Fruit fly (Drosophila melanogaster) whole organism, embryonic: ENCODE measurements around the gene Sik2.

Source experiments
- Ada2b ChIP-seq: fragments of 200-800 bp; sonication (Bioruptor generic); IDR thresholded peaks from 2 replicates; pipeline ENCODE4 v1.3.6; 2022; ENCODE audit warnings: missing biosample characterization, missing genetic modification characterization
- Blimp-1 ChIP-seq: fragments of 200-800 bp; sonication (Bioruptor generic); optimal IDR thresholded peaks from 3 replicates; lab custom pipeline; 2018; ENCODE audit warnings: missing biosample characterization, missing genetic modification characterization, mild to moderate bottlenecking, moderate library complexity, missing genetic modification reagents
- CG10209 ChIP-seq: fragments of 200-800 bp; sonication (Bioruptor generic); optimal IDR thresholded peaks from 3 replicates; lab custom pipeline; 2017; ENCODE audit warnings: missing biosample characterization, mild to moderate bottlenecking, missing genetic modification characterization, missing genetic modification reagents
- CG10274 ChIP-seq: fragments of 200-800 bp; sonication (Bioruptor generic); optimal IDR thresholded peaks from 3 replicates; lab custom pipeline; 2017; ENCODE audit warnings: missing biosample characterization, mild to moderate bottlenecking, missing genetic modification characterization
- CG10431 ChIP-seq: fragments of 200-800 bp; sonication (Bioruptor generic); optimal IDR thresholded peaks from 3 replicates; lab custom pipeline; 2018; ENCODE audit warnings: missing biosample characterization, mild to moderate bottlenecking, missing genetic modification characterization
- CG10462 ChIP-seq: fragments of 200-800 bp; sonication (Bioruptor generic); optimal IDR thresholded peaks from 2 replicates; lab custom pipeline; 2016; ENCODE audit warnings: missing biosample characterization, missing genetic modification characterization
- CG11093 ChIP-seq: fragments of 200-800 bp; sonication (Bioruptor generic); IDR thresholded peaks from 3 replicates; pipeline ENCODE4 v1.3.6; 2022; ENCODE audit warnings: missing biosample characterization, missing genetic modification characterization
- CG12942 ChIP-seq: fragments of 200-800 bp; sonication (Bioruptor generic); optimal IDR thresholded peaks from 3 replicates; lab custom pipeline; 2016; ENCODE audit warnings: missing biosample characterization, missing genetic modification characterization
- CG14014 ChIP-seq: fragments of 200-800 bp; sonication (Bioruptor generic); IDR thresholded peaks from 2 replicates; pipeline ENCODE4 v1.3.6; 2022; ENCODE audit warnings: missing biosample characterization, missing genetic modification characterization
- CG14667 ChIP-seq: fragments of 200-800 bp; sonication (Bioruptor generic); IDR thresholded peaks from 2 replicates; pipeline ENCODE4 v1.3.6; 2022; ENCODE audit warnings: missing biosample characterization, missing genetic modification characterization
- CG16863 ChIP-seq: fragments of 200-800 bp; sonication (Bioruptor generic); optimal IDR thresholded peaks from 3 replicates; lab custom pipeline; 2016; ENCODE audit warnings: missing biosample characterization, missing genetic modification characterization
- CG18011 ChIP-seq: fragments of 200-800 bp; sonication (Bioruptor generic); optimal IDR thresholded peaks from 2 replicates; lab custom pipeline; 2017; ENCODE audit warnings: missing biosample characterization, missing genetic modification characterization, mild to moderate bottlenecking, moderate library complexity, missing genotype
- CG3838 ChIP-seq: fragments of 200-800 bp; sonication (Bioruptor generic); optimal IDR thresholded peaks from 3 replicates; lab custom pipeline; 2016; ENCODE audit warnings: missing biosample characterization, missing genetic modification characterization
- CG4424 ChIP-seq: fragments of 200-800 bp; sonication (Bioruptor generic); optimal IDR thresholded peaks from 3 replicates; lab custom pipeline; 2016; ENCODE audit warnings: missing biosample characterization, missing genetic modification characterization
- CG6689 ChIP-seq: fragments of 200-800 bp; sonication (Bioruptor generic); IDR thresholded peaks from 2 replicates; pipeline ENCODE4 v1.3.6; 2022; ENCODE audit warnings: missing biosample characterization, missing genetic modification characterization
- CG7928 ChIP-seq: fragments of 200-800 bp; sonication (Bioruptor generic); optimal IDR thresholded peaks from 2 replicates; lab custom pipeline; 2017; ENCODE audit warnings: missing biosample characterization, mild to moderate bottlenecking, missing genetic modification characterization
- CG9727 ChIP-seq: fragments of 200-800 bp; sonication (Bioruptor generic); optimal IDR thresholded peaks from 3 replicates; lab custom pipeline; 2017; ENCODE audit warnings: missing biosample characterization, mild to moderate bottlenecking, missing genetic modification characterization
- CoRest ChIP-seq: fragments of 200-800 bp; sonication (Bioruptor generic); optimal IDR thresholded peaks from 3 replicates; lab custom pipeline; 2018; ENCODE audit warnings: missing biosample characterization, mild to moderate bottlenecking, missing genetic modification characterization, moderate library complexity
- Dad ChIP-seq: fragments of 200-800 bp; sonication (Bioruptor generic); optimal IDR thresholded peaks from 3 replicates; lab custom pipeline; 2016; ENCODE audit warnings: missing biosample characterization, missing genetic modification characterization
- Dek ChIP-seq: fragments of 200-800 bp; sonication (Bioruptor generic); optimal IDR thresholded peaks from 3 replicates; lab custom pipeline; 2019; ENCODE audit warnings: missing biosample characterization, mild to moderate bottlenecking, missing genetic modification characterization, moderate library complexity
- Drgx ChIP-seq: fragments of 200-800 bp; sonication (Bioruptor generic); IDR thresholded peaks from 2 replicates; pipeline ENCODE4 v1.3.6; 2022; ENCODE audit warnings: missing biosample characterization, missing genetic modification characterization
- Fer3 ChIP-seq: fragments of 200-800 bp; sonication (Bioruptor generic); optimal IDR thresholded peaks from 2 replicates; lab custom pipeline; 2018; ENCODE audit warnings: missing biosample characterization, mild to moderate bottlenecking, missing genetic modification characterization, moderate library complexity
- Jarid2 ChIP-seq: fragments of 200-800 bp; sonication (Bioruptor generic); optimal IDR thresholded peaks from 3 replicates; lab custom pipeline; 2017; ENCODE audit warnings: mild to moderate bottlenecking, missing biosample characterization, missing genetic modification reagents, missing genetic modification characterization
- Mad ChIP-seq: fragments of 200-800 bp; sonication (Bioruptor generic); optimal IDR thresholded peaks from 2 replicates; lab custom pipeline; 2016; ENCODE audit warnings: missing biosample characterization, missing genetic modification characterization
- Med ChIP-seq: fragments of 200-800 bp; sonication (Bioruptor generic); peaks from one replicate; lab custom pipeline; 2016; ENCODE audit warnings: missing biosample characterization, missing genetic modification characterization, mild to moderate bottlenecking, inconsistent platforms, moderate library complexity
- Meics ChIP-seq: fragments of 200-800 bp; sonication (Bioruptor generic); optimal IDR thresholded peaks from 2 replicates; lab custom pipeline; 2017; ENCODE audit warnings: missing biosample characterization, mild to moderate bottlenecking, missing genetic modification characterization
- Mrtf ChIP-seq: fragments of 200-800 bp; sonication (Bioruptor generic); IDR thresholded peaks from 3 replicates; pipeline ENCODE4 v1.3.6; 2022; ENCODE audit warnings: missing biosample characterization, missing genetic modification characterization
- Nf-YA ChIP-seq: fragments of 200-800 bp; sonication (Bioruptor generic); IDR thresholded peaks from 2 replicates; pipeline ENCODE4 v1.3.6; 2022; ENCODE audit warnings: missing biosample characterization, missing genetic modification characterization
- Oli ChIP-seq: fragments of 200-800 bp; sonication (Bioruptor generic); optimal IDR thresholded peaks from 2 replicates; lab custom pipeline; 2018; ENCODE audit warnings: missing biosample characterization, mild to moderate bottlenecking, missing genetic modification characterization, moderate library complexity
- Pdp1 ChIP-seq, 2 experiments: fragments of 200-800 bp; sonication (Bioruptor generic); optimal IDR thresholded peaks; 3 replicates each; lab custom pipeline; 2016; ENCODE audit warnings: missing biosample characterization in 2 of 2, missing genetic modification characterization in 2 of 2, mild to moderate bottlenecking in 1 of 2, moderate library complexity in 1 of 2
- Sox100B ChIP-seq: fragments of 200-800 bp; sonication (Bioruptor generic); optimal IDR thresholded peaks from 3 replicates; lab custom pipeline; 2018; ENCODE audit warnings: missing biosample characterization, mild to moderate bottlenecking, missing genetic modification characterization
- Spps ChIP-seq: fragments of 200-800 bp; sonication (Bioruptor generic); optimal IDR thresholded peaks from 2 replicates; lab custom pipeline; 2018; ENCODE audit warnings: missing biosample characterization, mild to moderate bottlenecking, missing genetic modification characterization
- Taf1 ChIP-seq: fragments of 200-800 bp; sonication (Bioruptor generic); IDR thresholded peaks from 2 replicates; pipeline ENCODE4 v1.3.6; 2022; ENCODE audit warnings: missing biosample characterization, missing genetic modification characterization
- Tbp ChIP-seq: fragments of >200 bp; optimal IDR thresholded peaks from 2 replicates; lab custom pipeline; 2018; ENCODE audit warnings: missing biosample characterization, missing genetic modification characterization
- Vsx1 ChIP-seq: fragments of 200-800 bp; sonication (Bioruptor generic); optimal IDR thresholded peaks from 2 replicates; lab custom pipeline; 2017; ENCODE audit warnings: missing biosample characterization, mild to moderate bottlenecking, missing genetic modification characterization, missing genetic modification reagents
- cad ChIP-seq: fragments of >200 bp; optimal IDR thresholded peaks from 2 replicates; lab custom pipeline; 2017; ENCODE audit warnings: missing biosample characterization, missing genetic modification characterization
- fu2 ChIP-seq: fragments of 200-800 bp; sonication (Bioruptor generic); optimal IDR thresholded peaks from 2 replicates; lab custom pipeline; 2016; ENCODE audit warnings: missing biosample characterization, missing genetic modification characterization
- gcm ChIP-seq: fragments of 200-800 bp; sonication (Bioruptor generic); optimal IDR thresholded peaks from 2 replicates; lab custom pipeline; 2019; ENCODE audit warnings: missing biosample characterization, mild to moderate bottlenecking, missing genetic modification characterization, moderate library complexity
- grau ChIP-seq: fragments of 200-800 bp; optimal IDR thresholded peaks from 3 replicates; lab custom pipeline; 2019; ENCODE audit warnings: missing biosample characterization, mild to moderate bottlenecking, missing genetic modification characterization, moderate library complexity
- grn ChIP-seq: fragments of 200-800 bp; sonication (Bioruptor generic); optimal IDR thresholded peaks from 3 replicates; lab custom pipeline; 2017; ENCODE audit warnings: missing biosample characterization, missing genetic modification characterization
- kah ChIP-seq: fragments of 200-800 bp; sonication (Bioruptor generic); optimal IDR thresholded peaks from 2 replicates; lab custom pipeline; 2018; ENCODE audit warnings: missing biosample characterization, mild to moderate bottlenecking, missing genetic modification characterization
- lilli ChIP-seq: fragments of 200-800 bp; sonication (Bioruptor generic); optimal IDR thresholded peaks from 3 replicates; lab custom pipeline; 2016; ENCODE audit warnings: missing biosample characterization, missing genetic modification characterization
- luna ChIP-seq: fragments of 200-800 bp; sonication (Bioruptor generic); optimal IDR thresholded peaks from 2 replicates; lab custom pipeline; 2016; ENCODE audit warnings: missing biosample characterization, missing genetic modification characterization
- nau ChIP-seq: fragments of 200-800 bp; sonication (Bioruptor generic); optimal IDR thresholded peaks from 3 replicates; lab custom pipeline; 2017; ENCODE audit warnings: missing biosample characterization, mild to moderate bottlenecking, missing genetic modification characterization, missing genetic modification reagents
- prd ChIP-seq, 3 experiments: fragments of >200 bp in 2 of 3; fragments of 200-800 bp in 1 of 3; sonication (Bioruptor generic) in 1 of 3; optimal IDR thresholded peaks in 2 of 3; IDR thresholded peaks in 1 of 3; 2 replicates in 2 of 3; 3 replicates in 1 of 3; pipeline versions ENCODE4 v1.3.6 to Lab custom; 2017 to 2022; ENCODE audit warnings: missing biosample characterization in 1 of 3, missing genetic modification characterization in 1 of 3
- pum ChIP-seq: fragments of 200-800 bp; sonication (Bioruptor generic); optimal IDR thresholded peaks from 2 replicates; lab custom pipeline; 2016; ENCODE audit warnings: missing biosample characterization, missing genetic modification characterization
- stc ChIP-seq: fragments of 200-800 bp; sonication (Bioruptor generic); IDR thresholded peaks from 2 replicates; pipeline ENCODE4 v1.3.6; 2022; ENCODE audit warnings: missing biosample characterization, missing genetic modification characterization
- twi ChIP-seq: fragments of 200-800 bp; optimal IDR thresholded peaks from 2 replicates; lab custom pipeline; 2019; ENCODE audit warnings: missing biosample characterization, mild to moderate bottlenecking, missing genetic modification characterization, moderate library complexity
- wor ChIP-seq: fragments of 200-800 bp; sonication (Bioruptor generic); IDR thresholded peaks from 2 replicates; pipeline ENCODE4 v1.3.6; 2022; ENCODE audit warnings: missing biosample characterization, missing genetic modification characterization
- zen2 ChIP-seq: fragments of 200-800 bp; sonication (Bioruptor generic); IDR thresholded peaks from 3 replicates; pipeline ENCODE4 v1.3.6; 2022; ENCODE audit warnings: missing biosample characterization, missing genetic modification characterization; ENCODE audit not compliant: partially characterized antibody

Gene Sik2

DNA sequence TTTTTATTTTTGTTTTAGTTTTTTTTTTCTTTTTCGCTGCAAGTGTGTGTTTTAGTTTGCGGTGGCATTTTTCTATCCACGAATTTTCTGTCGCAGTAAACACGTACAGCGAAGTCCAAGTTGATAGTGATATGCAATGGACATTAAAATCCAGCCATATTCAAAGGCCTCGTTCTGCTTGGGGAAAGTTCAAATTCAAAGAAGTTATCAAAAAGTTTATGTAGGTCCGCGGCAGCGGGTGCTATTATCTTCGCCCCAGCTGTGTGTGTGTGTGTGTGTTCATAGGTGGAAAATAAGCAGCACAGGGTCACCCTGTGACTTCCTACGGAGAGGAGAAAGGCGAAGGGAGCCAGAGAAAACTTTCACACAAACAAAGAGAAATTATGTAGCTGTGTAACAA is 25.8 kb upstream of the Sik2 start (continued):
- TF ChIP-seq pum (peak; percentile 36), lilli (GFP tag; lab: Kevin White, UChicago) (peak; percentile 48), wor (peak; percentile 76), fu2 (GFP tag; lab: Kevin White, UChicago) (peak; percentile 55), CG18011 (peak; percentile 29), CG14667 (peak; percentile 51), Ada2b (peak; percentile 35; the same call in 1 of the 2 replicates), Fer3 (tag; lab: Kevin White, UChicago) (peak; percentile 18), Dek (peak; percentile 35), CG10431 (GFP tag; lab: Kevin White, UChicago) (peak; percentile 4), CG10462 (GFP tag; lab: Kevin White, UChicago) (peak; percentile 27), CG10274 (peak; percentile 17), Drgx (GFP tag; lab: Robert Waterston, UW) (peak; percentile 86), CG7928 (GFP tag; lab: Kevin White, UChicago) (no peak), Pdp1 (GFP tag; optimal IDR thresholded peaks at IDR 0.05; lab: Kevin White, UChicago) (peak; percentile 34 to 36), Mad (GFP tag; lab: Kevin White, UChicago) (no peak), Sox100B (peak; percentile 49), CoRest (tag; lab: Kevin White, UChicago) (peak; percentile 64), Nf-YA (no peak), CG9727 (GFP tag; lab: Kevin White, UChicago) (peak; percentile 19), grn (GFP tag; lab: Kevin White, UChicago) (no peak), CG4424 (peak; percentile 48), grau (tag; lab: Kevin White, UChicago) (peak; percentile 60), twi (tag; lab: Kevin White, UChicago) (peak; percentile 8), Blimp-1 (GFP tag; lab: Kevin White, UChicago) (peak; percentile 49), Med (peak; percentile 89), luna (GFP tag; lab: Kevin White, UChicago) (no peak), CG16863 (GFP tag; lab: Kevin White, UChicago) (peak; percentile 59), Spps (tag; lab: Kevin White, UChicago) (no peak), CG14014 (GFP tag; lab: Robert Waterston, UW) (peak; percentile 49; the same call in 1 of the 2 replicates), CG12942 (peak; percentile 31), Tbp (no peak), Meics (GFP tag; lab: Kevin White, UChicago) (peak; percentile 33), stc (GFP tag; lab: Robert Waterston, UW) (peak; percentile 67), CG3838 (no peak), prd (optimal IDR thresholded peaks at IDR 0.05; lab: Kevin White, UChicago) (no peak), prd (GFP tag; IDR thresholded peaks at IDR 0.05; lab: Robert Waterston, UW) (peak; percentile 82), zen2 (no peak), CG6689 (GFP tag; lab: Robert Waterston, UW) (peak; percentile 71), Taf1 (GFP tag; lab: Robert Waterston, UW) (no peak), Dad (GFP tag; lab: Kevin White, UChicago) (peak; percentile 27), Jarid2 (GFP tag; lab: Kevin White, UChicago) (no peak), gcm (GFP tag; lab: Kevin White, UChicago) (peak; percentile 21), cad (GFP tag; lab: Kevin White, UChicago) (no peak), CG11093 (peak; percentile 47; the same call in 2 of the 3 replicates), Mrtf (GFP tag; lab: Robert Waterston, UW) (peak; percentile 44; the same call in 2 of the 3 replicates), nau (GFP tag; lab: Kevin White, UChicago) (peak; percentile 46), Vsx1 (GFP tag; lab: Kevin White, UChicago) (no peak), Oli (peak; percentile 68), CG10209 (GFP tag; lab: Kevin White, UChicago) (peak; percentile 40), kah (GFP tag; lab: Kevin White, UChicago) (peak; percentile 39)
